In genomic region chrII:11774218-11774617, ce11 we compare ENCODE assay signal across 4 worm cellular contexts.
TF ChIP-seq lines count a peak whose summit lies in the region.

Gene F44E5.1 (minus strand): TSS chrII:11774559.

TF ChIP-seq in whole organism, L1 larva, 84 proteins besides CTCF, POLR2A, EP300 and RAD21:
- TF ChIP-seq efl-3 (GFP tag; optimal IDR thresholded peaks at IDR 0.05; lab: Kevin White, UChicago) (no peak), nhr-85 (tag; lab: Kevin White, UChicago) (peak; percentile 18), unc-62 (GFP tag; optimal IDR thresholded peaks at IDR 0.05; lab: Kevin White, UChicago) (no peak), efl-1 (optimal IDR thresholded peaks at IDR 0.05; lab: Kevin White, UChicago) (no peak), efl-1 (GFP tag; optimal IDR thresholded peaks at IDR 0.05 in 1 of 2; lab: Kevin White, UChicago) (peak in 1 of 2 experiments; percentile 92), lin-15B (tag; optimal IDR thresholded peaks at IDR 0.05; lab: Kevin White, UChicago) (no peak), fkh-8 (tag; optimal IDR thresholded peaks at IDR 0.05; lab: Kevin White, UChicago) (no peak), nhr-90 (tag; optimal IDR thresholded peaks at IDR 0.05; lab: Kevin White, UChicago; ENCODE audit: poor library complexity) (no peak), nhr-84 (tag; optimal IDR thresholded peaks at IDR 0.05; lab: Kevin White, UChicago) (no peak), snu-23 (GFP tag; optimal IDR thresholded peaks at IDR 0.05; lab: Kevin White, UChicago) (no peak), snpc-4 (tag; optimal IDR thresholded peaks at IDR 0.05; lab: Kevin White, UChicago) (no peak), nhr-20 (tag; optimal IDR thresholded peaks at IDR 0.05; lab: Kevin White, UChicago) (no peak)

TF ChIP-seq in whole organism, L4 larva, 104 proteins besides CTCF, POLR2A, EP300 and RAD21:
- TF ChIP-seq ama-1 (optimal IDR thresholded peaks at IDR 0.05; lab: Kevin White, UChicago) (peak; percentile 86), unc-130 (GFP tag; optimal IDR thresholded peaks at IDR 0.05; lab: Kevin White, UChicago) (no peak), skn-1 (tag; optimal IDR thresholded peaks at IDR 0.05; lab: Kevin White, UChicago) (no peak), zfp-3 (GFP tag; conservative IDR thresholded peaks at IDR 0.05; lab: Robert Waterston, UW) (peak; percentile 59; the same call in 1 of the 2 replicates), php-3 (GFP tag; IDR thresholded peaks at IDR 0.05; lab: Robert Waterston, UW) (peak; percentile 62; the same call in 1 of the 2 replicates), nhr-42 (GFP tag; IDR thresholded peaks at IDR 0.05; lab: Robert Waterston, UW) (no peak), mes-2 (tag; optimal IDR thresholded peaks at IDR 0.05; lab: Kevin White, UChicago; ENCODE audit: poor library complexity, severe bottlenecking) (peak; percentile 9), hmg-1.1 (GFP tag; IDR thresholded peaks at IDR 0.05; lab: Robert Waterston, UW) (0 out of 2 replicates have a peak, but pooled peaks have one; percentile 11), fos-1 (tag; optimal IDR thresholded peaks at IDR 0.05; lab: Kevin White, UChicago) (no peak), zip-2 (tag; optimal IDR thresholded peaks at IDR 0.05; lab: Kevin White, UChicago) (no peak), lin-38 (GFP tag; IDR thresholded peaks at IDR 0.05; lab: Robert Waterston, UW) (peak; percentile 46), F49E8.2 (tag; optimal IDR thresholded peaks at IDR 0.05; lab: Kevin White, UChicago; ENCODE audit: borderline replicate concordance) (no peak)

TF ChIP-seq in whole organism, early embryonic, 17 proteins besides CTCF, POLR2A, EP300 and RAD21:
- TF ChIP-seq ets-7 (tag; optimal IDR thresholded peaks at IDR 0.05; lab: Kevin White, UChicago) (no peak), ceh-13 (GFP tag; optimal IDR thresholded peaks at IDR 0.05; lab: Kevin White, UChicago) (no peak), F13C5.2 (tag; optimal IDR thresholded peaks at IDR 0.05; lab: Kevin White, UChicago) (no peak), hmg-4 (GFP tag; optimal IDR thresholded peaks at IDR 0.05; lab: Kevin White, UChicago) (peak; percentile 5), scrt-1 (GFP tag; IDR thresholded peaks at IDR 0.05; lab: Robert Waterston, UW) (no peak), ama-1 (optimal IDR thresholded peaks at IDR 0.05; lab: Kevin White, UChicago) (no peak)

TF ChIP-seq in whole organism, young adult, 124 proteins besides CTCF, POLR2A, EP300 and RAD21:
- TF ChIP-seq ceh-79 (tag; optimal IDR thresholded peaks at IDR 0.05; lab: Kevin White, UChicago) (peak; percentile 4), mcd-1 (GFP tag; IDR thresholded peaks at IDR 0.05; lab: Robert Waterston, UW) (peak; percentile 35; the same call in 1 of the 2 replicates), lsl-1 (GFP tag; optimal IDR thresholded peaks at IDR 0.05; lab: Kevin White, UChicago) (peak; percentile 16), ekl-4 (GFP tag; IDR thresholded peaks at IDR 0.05; lab: Robert Waterston, UW) (peak; percentile 22; the same call in 1 of the 2 replicates), chd-7 (tag; optimal IDR thresholded peaks at IDR 0.05; lab: Kevin White, UChicago) (peak; percentile 68), hlh-12 (tag; optimal IDR thresholded peaks at IDR 0.05; lab: Kevin White, UChicago) (no peak), madf-6 (GFP tag; IDR thresholded peaks at IDR 0.05; lab: Robert Waterston, UW) (peak; percentile 42), nfyb-1 (GFP tag; IDR thresholded peaks at IDR 0.05; lab: Robert Waterston, UW) (peak; percentile 69), mes-4 (tag; optimal IDR thresholded peaks at IDR 0.05; lab: Kevin White, UChicago) (no peak)
